Worm (Caenorhabditis elegans) whole organism, L4/young adult: ENCODE data around the gene dnj-14.

Experiments
- W03F9.2 ChIP-seq: fragments of 150-350 bp; optimal IDR thresholded peaks from 2 replicates; lab custom pipeline; 2014; ENCODE audit warnings: missing biosample characterization, missing genetic modification characterization
- him-1 ChIP-seq: sonication (generic microtip); optimal IDR thresholded peaks from 2 replicates; lab custom pipeline; 2016; ENCODE audit warnings: missing genotype, missing genetic modification reagents, missing genetic modification characterization, missing compliant biosample characterization

- TF ChIP-seq him-1 (tag; lab: Kevin White, UChicago): no peak
- TF ChIP-seq W03F9.2 (tag; lab: Kevin White, UChicago): no peak
Measured at ce11 chrX:4715107-4715506, 3.6 kb upstream of the dnj-14 start, which contains the start of gene rpl-25.1.
